Worm (Caenorhabditis elegans): ENCODE measurements around the gene ire-1.

Gene ire-1

DNA sequence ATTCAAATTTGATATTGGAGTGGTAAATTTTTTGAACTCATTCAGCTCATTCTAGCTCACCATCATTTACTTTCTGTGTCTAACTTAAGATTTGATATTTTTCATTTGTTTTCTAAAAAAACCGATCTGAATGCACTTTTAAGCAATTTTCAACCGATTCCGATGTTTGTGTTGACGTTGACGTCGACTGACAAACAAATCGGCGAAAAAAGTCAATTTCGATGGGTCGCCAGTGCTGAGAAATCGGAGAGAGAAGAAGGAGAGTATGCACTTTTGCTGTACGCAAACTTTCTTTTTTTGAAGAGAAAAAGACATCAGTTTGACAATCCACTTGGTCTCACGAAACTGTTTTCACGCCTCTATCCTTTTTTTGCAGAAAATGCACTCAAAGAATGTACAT, 729 bp upstream of the ire-1 start:
- TF ChIP-seq nhr-11 (tag; optimal IDR thresholded peaks at IDR 0.05) (no peak), lin-11 (tag; optimal IDR thresholded peaks at IDR 0.05) (no peak), unc-86 (tag; optimal IDR thresholded peaks at IDR 0.05) (no peak), hlh-8 (tag; optimal IDR thresholded peaks at IDR 0.05) (no peak), elt-4 (tag; optimal IDR thresholded peaks at IDR 0.05) (no peak), fax-1 (tag; optimal IDR thresholded peaks at IDR 0.05) (no peak)

DNA sequence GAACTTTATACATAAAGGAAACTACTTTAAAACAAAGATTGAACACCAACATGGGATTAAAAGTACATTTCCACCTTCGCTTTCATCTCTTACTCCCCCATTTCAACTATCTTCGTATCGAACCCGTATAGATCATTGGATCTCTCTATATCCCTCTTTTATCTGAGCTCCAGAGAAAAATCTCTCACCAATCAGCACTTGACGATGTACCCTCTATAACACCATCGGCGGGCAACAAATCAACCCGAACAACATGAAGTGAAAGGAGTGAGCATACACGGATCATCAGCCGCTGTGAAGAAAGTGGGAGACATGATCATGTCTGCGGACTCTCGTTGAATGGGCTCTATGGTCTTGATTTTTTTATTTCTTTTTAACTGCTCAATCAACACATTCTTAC, 7.3 kb downstream of the ire-1 start:
- no peak for TF ChIP-seq T23F11.4 (GFP tag; optimal IDR thresholded peaks at IDR 0.05)
- peak; percentile 77 for TF ChIP-seq nfya-1 (tag; optimal IDR thresholded peaks at IDR 0.05)
- TF ChIP-seq ttx-3 (tag; optimal IDR thresholded peaks at IDR 0.05): no peak

DNA sequence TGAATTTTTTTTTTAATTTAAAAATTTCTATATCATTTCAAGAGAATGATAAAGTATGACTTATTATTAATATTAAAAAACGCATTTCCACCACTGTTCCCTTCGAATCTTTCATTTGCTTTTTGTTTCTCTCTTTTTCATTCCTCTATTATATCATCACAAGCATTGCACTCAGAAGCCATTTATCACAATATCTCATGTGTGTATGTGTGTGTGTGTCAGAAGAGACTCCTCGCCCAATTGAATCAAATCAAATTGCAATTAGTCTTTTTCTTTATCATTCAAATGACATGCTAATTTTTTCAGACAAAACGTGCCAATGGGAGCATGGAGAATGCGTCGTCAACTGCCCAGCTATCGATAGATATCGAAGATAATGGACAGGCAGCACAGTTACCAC, 8.6 kb downstream of the ire-1 start, which contains the start of gene unc-105:
Gene unc-105 (plus strand): TSS at position 301 of the 400 bp plus-strand sequence.
- TF ChIP-seq fkh-6 (tag; optimal IDR thresholded peaks at IDR 0.05) (no peak), pha-4 (tag; optimal IDR thresholded peaks at IDR 0.05) (no peak), elt-2 (tag; optimal IDR thresholded peaks at IDR 0.05) (no peak), T23F11.4 (GFP tag; optimal IDR thresholded peaks at IDR 0.05) (no peak), pha-2 (tag; optimal IDR thresholded peaks at IDR 0.05) (no peak), C08G9.2 (tag; optimal IDR thresholded peaks at IDR 0.05) (no peak), madf-2 (tag; optimal IDR thresholded peaks at IDR 0.05) (no peak)

DNA sequence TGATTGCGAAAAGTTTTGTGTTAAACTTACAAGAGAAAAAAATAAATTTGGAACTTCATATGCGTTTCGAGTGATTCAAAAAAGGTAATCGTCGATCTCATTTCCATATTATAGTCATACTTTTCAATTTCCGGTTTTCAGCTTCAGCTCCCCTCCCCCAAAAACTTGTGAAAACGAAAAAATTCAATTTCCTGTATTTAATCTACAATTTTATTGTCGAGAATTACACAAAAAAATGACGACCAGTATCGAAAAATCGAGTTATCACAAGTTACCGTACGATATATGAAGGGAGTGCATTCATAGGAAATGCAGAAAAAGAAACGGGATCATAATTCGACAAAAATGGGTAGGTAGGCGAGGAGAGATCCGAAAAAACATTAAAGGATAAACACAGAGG, 12.6 kb downstream of the ire-1 start, which contains the start of gene lron-4:
Gene lron-4 (minus strand): TSS at position 101 of the 400 bp plus-strand sequence.
- TF ChIP-seq tbx-7 (tag; optimal IDR thresholded peaks at IDR 0.05) (no peak), ztf-16 (tag; optimal IDR thresholded peaks at IDR 0.05) (no peak), C38D4.7 (GFP tag; optimal IDR thresholded peaks at IDR 0.05) (no peak), fkh-10 (GFP tag; optimal IDR thresholded peaks at IDR 0.05) (no peak), ceh-19 (GFP tag; optimal IDR thresholded peaks at IDR 0.05) (no peak), C08G9.2 (tag; optimal IDR thresholded peaks at IDR 0.05) (no peak), sox-2 (GFP tag; IDR thresholded peaks at IDR 0.05) (no peak), nhr-232 (tag; optimal IDR thresholded peaks at IDR 0.05) (no peak)

DNA sequence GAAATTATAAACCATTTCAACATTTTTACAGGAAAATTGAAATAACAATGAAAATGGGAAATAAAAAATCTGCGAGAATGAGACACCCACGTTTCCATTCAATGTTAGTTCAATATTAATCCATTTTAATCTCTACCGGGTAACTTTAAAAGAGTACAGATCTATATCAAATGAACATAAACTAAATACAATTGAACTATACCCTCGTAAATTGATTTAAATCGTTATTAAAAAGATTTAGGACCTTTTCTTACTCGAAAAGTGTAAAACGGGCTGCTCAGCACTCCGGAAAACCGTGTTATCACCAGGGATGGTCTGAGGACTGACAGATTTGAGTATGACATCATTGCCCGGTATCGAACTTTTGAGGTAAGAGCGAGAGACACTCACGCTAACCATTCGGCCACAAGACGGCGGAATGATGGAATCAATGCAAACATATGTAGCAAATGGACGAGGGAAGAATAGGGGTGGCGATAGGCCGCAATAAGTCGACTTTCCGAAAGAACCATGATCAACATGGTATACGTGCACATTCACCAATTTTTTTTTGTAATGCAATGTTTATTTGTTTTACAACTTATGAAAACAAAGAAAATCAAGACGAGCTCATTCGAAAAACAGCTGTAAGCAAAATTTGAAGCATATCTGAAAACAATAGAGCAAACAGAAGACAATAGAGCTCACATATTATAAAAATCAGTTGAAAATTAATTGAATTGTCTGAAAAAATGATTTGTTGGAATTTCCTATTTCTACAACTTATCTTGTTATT, 17.6 kb downstream of the ire-1 start, which contains the start of the genes chst-1 and C41C4.9:
Gene chst-1 (minus strand): TSS at position 51 of the 775 bp plus-strand sequence.
Gene C41C4.9 (plus strand): TSS at position 725 of the 775 bp plus-strand sequence.
- TF ChIP-seq hlh-8 (tag; optimal IDR thresholded peaks at IDR 0.05): peak; percentile 65
- TF ChIP-seq sox-2 (GFP tag; IDR thresholded peaks at IDR 0.05): peak; percentile 81
- TF ChIP-seq ttx-3 (tag; optimal IDR thresholded peaks at IDR 0.05): peak; percentile 89
- TF ChIP-seq hlh-15 (tag; optimal IDR thresholded peaks at IDR 0.05): peak; percentile 88
- peak; percentile 90 for TF ChIP-seq unc-86 (tag; optimal IDR thresholded peaks at IDR 0.05)
- TF ChIP-seq ceh-45 (GFP tag; IDR thresholded peaks at IDR 0.05): peak; percentile 79
- TF ChIP-seq fkh-10 (GFP tag; optimal IDR thresholded peaks at IDR 0.05): peak; percentile 74
- no peak for TF ChIP-seq ref-2 (tag; optimal IDR thresholded peaks at IDR 0.05)
- TF ChIP-seq lim-6 (tag; optimal IDR thresholded peaks at IDR 0.05): peak; percentile 76
- peak; percentile 79 for TF ChIP-seq K09A11.1 (tag; optimal IDR thresholded peaks at IDR 0.05; ENCODE audit: insufficient read depth)
- TF ChIP-seq ceh-6 (GFP tag; optimal IDR thresholded peaks at IDR 0.05): peak; percentile 96
- TF ChIP-seq nhr-232 (tag; optimal IDR thresholded peaks at IDR 0.05): peak; percentile 89
- TF ChIP-seq ceh-31 (tag; optimal IDR thresholded peaks at IDR 0.05): peak; percentile 84
- peak; percentile 86 for TF ChIP-seq dmd-4 (tag; optimal IDR thresholded peaks at IDR 0.05; ENCODE audit: borderline replicate concordance)
- peak; percentile 84 for TF ChIP-seq pag-3 (tag; optimal IDR thresholded peaks at IDR 0.05; ENCODE audit: borderline replicate concordance)
- peak; percentile 96 for TF ChIP-seq ztf-16 (tag; optimal IDR thresholded peaks at IDR 0.05)
- peak; percentile 92 for TF ChIP-seq madf-2 (tag; optimal IDR thresholded peaks at IDR 0.05)
- TF ChIP-seq zip-5 (tag; optimal IDR thresholded peaks at IDR 0.05): peak; percentile 67
- peak; percentile 90 for TF ChIP-seq dve-1 (tag; optimal IDR thresholded peaks at IDR 0.05)
- peak; percentile 88 for TF ChIP-seq ceh-18 (tag; optimal IDR thresholded peaks at IDR 0.05)
- peak; percentile 77 for TF ChIP-seq ets-4 (tag; optimal IDR thresholded peaks at IDR 0.05)
- TF ChIP-seq C08G9.2 (tag; optimal IDR thresholded peaks at IDR 0.05): peak; percentile 80
- TF ChIP-seq elt-2 (tag; optimal IDR thresholded peaks at IDR 0.05): peak; percentile 97
- no peak for TF ChIP-seq pha-4 (tag; optimal IDR thresholded peaks at IDR 0.05)
- peak; percentile 55 for TF ChIP-seq tbx-7 (tag; optimal IDR thresholded peaks at IDR 0.05)
- peak; percentile 16 for TF ChIP-seq unc-55 (GFP tag; optimal IDR thresholded peaks at IDR 0.05)
- peak; percentile 86 for TF ChIP-seq sdc-2 (tag; optimal IDR thresholded peaks at IDR 0.05)
- peak; percentile 94 for TF ChIP-seq fkh-6 (tag; optimal IDR thresholded peaks at IDR 0.05)
- peak; percentile 92 for TF ChIP-seq pha-2 (tag; optimal IDR thresholded peaks at IDR 0.05)
- TF ChIP-seq syd-9 (tag; optimal IDR thresholded peaks at IDR 0.05): peak; percentile 90
- peak; percentile 87 for TF ChIP-seq fax-1 (tag; optimal IDR thresholded peaks at IDR 0.05)
- TF ChIP-seq sox-4 (tag; optimal IDR thresholded peaks at IDR 0.05): peak; percentile 92
- peak; percentile 84 for TF ChIP-seq pqm-1 (tag; optimal IDR thresholded peaks at IDR 0.05)
